Worm (Caenorhabditis elegans): ENCODE results near the gene pqn-73.

Gene pqn-73

DNA sequence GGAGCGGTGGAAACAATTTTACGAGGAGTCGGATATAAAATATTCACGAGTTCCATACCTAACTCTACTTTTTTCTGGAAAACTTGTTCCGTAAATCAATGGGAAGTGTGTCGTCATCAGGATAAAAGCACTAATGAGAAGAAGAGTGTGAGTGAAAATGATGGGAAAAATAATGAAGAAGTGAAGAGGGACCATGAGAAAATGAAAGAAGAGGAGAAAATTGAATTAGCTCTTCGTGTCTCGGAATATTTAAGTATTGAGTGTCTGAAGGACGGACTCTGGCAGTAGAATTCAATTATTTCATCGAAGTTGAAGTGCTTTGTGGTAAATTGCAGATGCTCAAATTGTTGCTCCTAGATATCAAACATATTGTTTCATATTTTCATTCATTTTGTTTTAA is 48.7 kb downstream of the pqn-73 start:
- TF ChIP-seq snpc-4 (tag; optimal IDR thresholded peaks at IDR 0.05) (no peak), pqm-1 (tag; optimal IDR thresholded peaks at IDR 0.05) (no peak), nhr-237 (tag; optimal IDR thresholded peaks at IDR 0.05) (no peak), nfya-1 (tag; optimal IDR thresholded peaks at IDR 0.05; ENCODE audit: insufficient read depth) (peak; percentile 30), ceh-28 (tag; optimal IDR thresholded peaks at IDR 0.05) (no peak), nhr-11 (tag; optimal IDR thresholded peaks at IDR 0.05) (no peak), fkh-10 (GFP tag; optimal IDR thresholded peaks at IDR 0.05) (peak; percentile 47), daf-12 (tag; optimal IDR thresholded peaks at IDR 0.05) (no peak)

DNA sequence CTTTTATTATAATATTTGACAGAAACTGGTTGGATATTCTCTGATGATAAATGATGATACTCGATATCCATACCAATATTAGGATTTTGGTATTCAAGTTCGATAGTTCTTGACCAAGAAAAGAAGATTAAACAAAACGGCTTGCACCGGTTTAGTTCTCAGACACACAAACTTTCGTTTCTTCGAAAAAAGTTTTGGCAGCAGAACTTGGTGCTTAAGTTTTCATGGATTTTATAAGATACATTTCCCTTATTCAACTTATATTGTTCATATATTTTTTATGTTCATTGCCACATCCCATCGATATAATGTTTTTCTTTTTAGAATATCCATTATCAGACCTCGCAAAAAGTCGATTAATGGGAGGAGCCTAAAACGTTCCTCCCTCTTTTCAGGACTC is 50.2 kb downstream of the pqn-73 start, which contains the start of gene aptf-4:
TSS of gene aptf-4 (plus strand) at position 301 of the 400 bp plus-strand sequence.
- TF ChIP-seq nhr-23 (tag; optimal IDR thresholded peaks at IDR 0.05): no peak
- TF ChIP-seq sea-2 (GFP tag; optimal IDR thresholded peaks at IDR 0.05): no peak
- no peak for TF ChIP-seq mml-1 (tag; optimal IDR thresholded peaks at IDR 0.05)
- TF ChIP-seq zag-1 (tag; optimal IDR thresholded peaks at IDR 0.05): no peak
- no peak for TF ChIP-seq nhr-76 (tag; optimal IDR thresholded peaks at IDR 0.05)
- TF ChIP-seq ama-1 (optimal IDR thresholded peaks at IDR 0.05): no peak
- no peak for TF ChIP-seq fkh-10 (GFP tag; optimal IDR thresholded peaks at IDR 0.05)
- TF ChIP-seq nhr-11 (tag; optimal IDR thresholded peaks at IDR 0.05): no peak
- no peak for TF ChIP-seq elt-2 (tag; optimal IDR thresholded peaks at IDR 0.05)
- TF ChIP-seq nhr-43 (tag; optimal IDR thresholded peaks at IDR 0.05; ENCODE audit: poor library complexity, severe bottlenecking): no peak
- TF ChIP-seq jun-1 (tag; optimal IDR thresholded peaks at IDR 0.05): no peak

DNA sequence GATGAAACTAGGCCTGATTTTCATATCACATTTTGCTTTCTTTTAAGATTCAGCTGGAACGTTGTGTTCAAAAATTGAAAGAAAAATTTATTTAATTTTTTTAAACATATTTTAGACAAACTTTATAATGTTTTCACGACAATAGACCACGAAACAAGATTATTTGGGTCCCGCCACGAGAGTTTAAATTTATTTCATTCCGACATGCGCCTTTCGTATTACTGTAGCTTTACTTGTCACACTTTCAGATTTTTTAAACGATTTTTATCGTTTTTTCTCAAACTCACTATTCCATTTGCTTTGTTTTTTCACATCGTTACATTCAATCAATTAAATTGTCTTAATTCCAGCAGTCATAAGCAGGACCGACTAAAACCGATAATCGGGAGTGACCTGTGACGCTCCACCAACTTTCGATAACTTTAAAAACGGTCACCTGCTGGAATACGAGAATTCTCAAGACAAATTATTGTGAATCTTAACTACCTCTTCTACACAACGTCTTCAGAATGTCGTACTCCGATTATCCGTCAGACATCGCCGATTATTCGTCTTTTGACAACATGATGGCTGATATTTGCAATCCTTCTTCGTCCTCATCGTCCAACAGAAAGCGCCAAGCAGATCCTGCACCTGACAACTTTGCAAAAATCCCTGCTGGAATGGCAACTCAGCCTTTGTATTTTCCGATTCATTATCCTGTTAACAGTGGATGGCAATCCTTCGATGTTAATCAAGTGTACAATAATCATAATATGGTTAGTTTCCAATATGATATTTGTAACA is 53.5 kb downstream of the pqn-73 start, which contains the start of gene aptf-3:
TSS of gene aptf-3 (plus strand) at position 351 of the 786 bp plus-strand sequence.
- TF ChIP-seq nhr-12 (tag; optimal IDR thresholded peaks at IDR 0.05): no peak
- no peak for TF ChIP-seq mdl-1 (tag; optimal IDR thresholded peaks at IDR 0.05)
- TF ChIP-seq fkh-10 (GFP tag; optimal IDR thresholded peaks at IDR 0.05): no peak
- no peak for TF ChIP-seq elt-2 (tag; optimal IDR thresholded peaks at IDR 0.05)
- TF ChIP-seq nhr-28 (tag; optimal IDR thresholded peaks at IDR 0.05): no peak
